Fruit fly (Drosophila melanogaster) whole organism, prepupa: ENCODE data around the gene CG42487.

ENCODE experiments used
- Blimp-1 ChIP-seq: fragments of 200-800 bp; sonication (Bioruptor generic); optimal IDR thresholded peaks from 3 replicates; lab custom pipeline; 2017; ENCODE audit warnings: missing biosample characterization, missing genetic modification characterization, mild to moderate bottlenecking, moderate library complexity, missing genetic modification reagents
- CG10631 ChIP-seq: fragments of 200-800 bp; sonication (Bioruptor generic); optimal IDR thresholded peaks from 2 replicates; lab custom pipeline; 2016; ENCODE audit warnings: missing biosample characterization, missing genetic modification characterization
- CG10669 ChIP-seq: fragments of 200-800 bp; sonication (Bioruptor generic); optimal IDR thresholded peaks from 3 replicates; lab custom pipeline; 2018; ENCODE audit warnings: missing biosample characterization, mild to moderate bottlenecking, missing genetic modification characterization, moderate library complexity
- CG11294 ChIP-seq: fragments of 200-800 bp; sonication (Bioruptor generic); IDR thresholded peaks from 2 replicates; pipeline ENCODE4 v1.3.6; 2022; ENCODE audit warnings: missing biosample characterization, missing genetic modification characterization
- CG11902 ChIP-seq: fragments of 200-800 bp; sonication (Bioruptor generic); optimal IDR thresholded peaks from 3 replicates; lab custom pipeline; 2016; ENCODE audit warnings: missing biosample characterization, missing genetic modification characterization
- CG15336 ChIP-seq: fragments of 200-800 bp; sonication (Bioruptor generic); IDR thresholded peaks from 2 replicates; pipeline ENCODE4 v1.3.6; 2022; ENCODE audit warnings: missing biosample characterization, missing genetic modification characterization
- CG1621 ChIP-seq: fragments of 200-800 bp; sonication (Bioruptor generic); optimal IDR thresholded peaks from 3 replicates; lab custom pipeline; 2018; ENCODE audit warnings: missing biosample characterization, mild to moderate bottlenecking, missing genetic modification characterization
- CG16779 ChIP-seq: fragments of 200-800 bp; sonication (Bioruptor generic); optimal IDR thresholded peaks from 3 replicates; lab custom pipeline; 2017; ENCODE audit warnings: missing biosample characterization, mild to moderate bottlenecking, missing genetic modification characterization
- CG3032 ChIP-seq: fragments of 200-800 bp; optimal IDR thresholded peaks from 2 replicates; lab custom pipeline; 2019; ENCODE audit warnings: missing biosample characterization, mild to moderate bottlenecking, missing genetic modification characterization, moderate library complexity
- CG31627 ChIP-seq: fragments of 200-800 bp; sonication (Bioruptor generic); optimal IDR thresholded peaks from 3 replicates; lab custom pipeline; 2016; ENCODE audit warnings: missing biosample characterization, missing genetic modification characterization
- CG32006 ChIP-seq: fragments of 200-800 bp; sonication (Bioruptor generic); optimal IDR thresholded peaks from 3 replicates; lab custom pipeline; 2017; ENCODE audit warnings: missing biosample characterization, mild to moderate bottlenecking, missing genetic modification characterization
- CG34406 ChIP-seq: fragments of 200-800 bp; sonication (Bioruptor generic); optimal IDR thresholded peaks from 3 replicates; lab custom pipeline; 2016; ENCODE audit warnings: missing biosample characterization, missing genetic modification characterization
- CG3919 ChIP-seq: fragments of 200-800 bp; sonication (Bioruptor generic); optimal IDR thresholded peaks from 3 replicates; lab custom pipeline; 2016; ENCODE audit warnings: missing biosample characterization, missing genetic modification characterization
- CG4318 ChIP-seq: fragments of 200-800 bp; sonication (Bioruptor generic); optimal IDR thresholded peaks from 3 replicates; lab custom pipeline; 2017; ENCODE audit warnings: missing biosample characterization, mild to moderate bottlenecking, missing genetic modification characterization
- CG6163 ChIP-seq: fragments of 200-800 bp; sonication (Bioruptor generic); IDR thresholded peaks from 3 replicates; pipeline ENCODE4 v1.3.6; 2022; ENCODE audit warnings: missing biosample characterization, missing genetic modification characterization
- CG6792 ChIP-seq: fragments of 200-800 bp; sonication (Bioruptor generic); optimal IDR thresholded peaks from 3 replicates; lab custom pipeline; 2016; ENCODE audit warnings: missing biosample characterization, missing genetic modification characterization
- CG6854 ChIP-seq: fragments of 200-800 bp; sonication (Bioruptor generic); optimal IDR thresholded peaks from 2 replicates; lab custom pipeline; 2017; ENCODE audit warnings: missing biosample characterization, mild to moderate bottlenecking, missing genetic modification characterization
- CG7368 ChIP-seq: fragments of 200-800 bp; sonication (Bioruptor generic); optimal IDR thresholded peaks from 3 replicates; lab custom pipeline; 2016; ENCODE audit warnings: missing biosample characterization, missing genetic modification characterization
- CG8119 ChIP-seq: fragments of 200-800 bp; sonication (Bioruptor generic); IDR thresholded peaks from 3 replicates; pipeline ENCODE4 v1.3.6; 2022; ENCODE audit warnings: missing biosample characterization, missing genetic modification characterization
- CG8319 ChIP-seq: fragments of 200-800 bp; sonication (Bioruptor generic); optimal IDR thresholded peaks from 3 replicates; lab custom pipeline; 2016; ENCODE audit warnings: missing biosample characterization, missing genetic modification characterization
- CG8632 ChIP-seq: fragments of 200-800 bp; sonication (Bioruptor generic); optimal IDR thresholded peaks from 3 replicates; lab custom pipeline; 2016; ENCODE audit warnings: missing biosample characterization, missing genetic modification characterization
- CG9139 ChIP-seq: fragments of 200-800 bp; sonication (Bioruptor generic); optimal IDR thresholded peaks from 3 replicates; lab custom pipeline; 2017; ENCODE audit warnings: missing biosample characterization, mild to moderate bottlenecking, missing genetic modification characterization
- Eip75B ChIP-seq: fragments of 200-800 bp; sonication (Bioruptor generic); optimal IDR thresholded peaks from 3 replicates; lab custom pipeline; 2016; ENCODE audit warnings: missing biosample characterization, missing genetic modification characterization
- Ets21C ChIP-seq: fragments of 200-800 bp; sonication (Bioruptor generic); optimal IDR thresholded peaks from 3 replicates; lab custom pipeline; 2016; ENCODE audit warnings: missing biosample characterization, missing genetic modification characterization
- Ets96B ChIP-seq: fragments of 200-800 bp; optimal IDR thresholded peaks from 2 replicates; lab custom pipeline; 2019; ENCODE audit warnings: missing biosample characterization, mild to moderate bottlenecking, missing genetic modification characterization, moderate library complexity
- Gug ChIP-seq: fragments of 200-800 bp; sonication (Bioruptor generic); IDR thresholded peaks from 2 replicates; pipeline ENCODE4 v1.3.6; 2022; ENCODE audit warnings: missing biosample characterization, missing genetic modification characterization
- Hr39 ChIP-seq: fragments of 200-800 bp; sonication (Bioruptor generic); optimal IDR thresholded peaks from 2 replicates; lab custom pipeline; 2016; ENCODE audit warnings: missing biosample characterization, missing genetic modification characterization
- Hr4 ChIP-seq: fragments of 200-800 bp; sonication (Bioruptor generic); optimal IDR thresholded peaks from 3 replicates; lab custom pipeline; 2016; ENCODE audit warnings: missing biosample characterization, missing genetic modification characterization
- Lpt ChIP-seq: fragments of 200-800 bp; sonication (Bioruptor generic); optimal IDR thresholded peaks from 3 replicates; lab custom pipeline; 2016; ENCODE audit warnings: missing biosample characterization, missing genetic modification characterization
- Sox102F ChIP-seq: fragments of 200-800 bp; sonication (Bioruptor generic); optimal IDR thresholded peaks from 2 replicates; lab custom pipeline; 2016; ENCODE audit warnings: missing biosample characterization, mild to moderate bottlenecking, missing genetic modification characterization
- Sox14 ChIP-seq: fragments of 200-800 bp; sonication (Bioruptor generic); optimal IDR thresholded peaks from 3 replicates; lab custom pipeline; 2016; ENCODE audit warnings: missing biosample characterization, missing genetic modification characterization
- achi ChIP-seq: fragments of 200-800 bp; sonication (Bioruptor generic); optimal IDR thresholded peaks from 3 replicates; lab custom pipeline; 2016; ENCODE audit warnings: missing biosample characterization, missing genetic modification characterization
- acj6 ChIP-seq: fragments of 200-800 bp; sonication (Bioruptor generic); optimal IDR thresholded peaks from 3 replicates; lab custom pipeline; 2016; ENCODE audit warnings: missing biosample characterization, missing genetic modification characterization
- dac ChIP-seq: fragments of 200-800 bp; sonication (Bioruptor generic); optimal IDR thresholded peaks from 2 replicates; lab custom pipeline; 2017; ENCODE audit warnings: missing biosample characterization, mild to moderate bottlenecking, missing genetic modification characterization
- dsx ChIP-seq: fragments of 200-800 bp; optimal IDR thresholded peaks from 3 replicates; lab custom pipeline; 2019; ENCODE audit warnings: missing biosample characterization, mild to moderate bottlenecking, missing genetic modification characterization, moderate library complexity; ENCODE audit not compliant: poor library complexity, severe bottlenecking
- eg ChIP-seq: fragments of 200-800 bp; sonication (Bioruptor generic); IDR thresholded peaks from 3 replicates; pipeline ENCODE4 v1.3.6; 2022; ENCODE audit warnings: missing biosample characterization, missing genetic modification characterization
- esn ChIP-seq: fragments of 200-800 bp; sonication (Bioruptor generic); optimal IDR thresholded peaks from 2 replicates; lab custom pipeline; 2016; ENCODE audit warnings: missing biosample characterization, mild to moderate bottlenecking, missing genetic modification characterization, moderate library complexity
- fd85E ChIP-seq: fragments of 200-800 bp; sonication (Bioruptor generic); optimal IDR thresholded peaks from 3 replicates; lab custom pipeline; 2016; ENCODE audit warnings: missing biosample characterization, missing genetic modification characterization
- fkh ChIP-seq: fragments of 200-800 bp; sonication (Bioruptor generic); optimal IDR thresholded peaks from 3 replicates; lab custom pipeline; 2017; ENCODE audit warnings: missing biosample characterization, mild to moderate bottlenecking, missing genetic modification characterization, moderate library complexity
- lz ChIP-seq: fragments of 200-800 bp; sonication (Bioruptor generic); optimal IDR thresholded peaks from 3 replicates; lab custom pipeline; 2016; ENCODE audit warnings: missing biosample characterization, missing genetic modification characterization
- net ChIP-seq: fragments of 200-800 bp; sonication (Bioruptor generic); optimal IDR thresholded peaks from 3 replicates; lab custom pipeline; 2016; ENCODE audit warnings: missing biosample characterization, missing genetic modification characterization
- pdm3 ChIP-seq: fragments of 200-800 bp; sonication (Bioruptor generic); optimal IDR thresholded peaks from 3 replicates; lab custom pipeline; 2016; ENCODE audit warnings: missing biosample characterization, missing genetic modification characterization
- spab ChIP-seq: fragments of 200-800 bp; sonication (Bioruptor generic); optimal IDR thresholded peaks from 2 replicates; lab custom pipeline; 2017; ENCODE audit warnings: missing biosample characterization, mild to moderate bottlenecking, missing genetic modification characterization, missing genetic modification reagents
- ss ChIP-seq, 2 experiments: fragments of 200-800 bp; sonication (Bioruptor generic); optimal IDR thresholded peaks; 2 replicates in 1 of 2; 3 replicates in 1 of 2; lab custom pipeline; 2017 to 2018; ENCODE audit warnings: mild to moderate bottlenecking in 2 of 2, missing biosample characterization in 2 of 2, missing genetic modification characterization in 2 of 2, moderate library complexity in 1 of 2
- svp ChIP-seq: fragments of 200-800 bp; sonication (Bioruptor generic); peaks from one replicate; lab custom pipeline; 2016; ENCODE audit warnings: missing biosample characterization, missing genetic modification characterization
- topi ChIP-seq: fragments of 200-800 bp; sonication (Bioruptor generic); optimal IDR thresholded peaks from 3 replicates; lab custom pipeline; 2016; ENCODE audit warnings: missing biosample characterization, missing genetic modification characterization
- vri ChIP-seq: fragments of 200-800 bp; sonication (Bioruptor generic); optimal IDR thresholded peaks from 3 replicates; lab custom pipeline; 2016; ENCODE audit warnings: missing biosample characterization, mild to moderate bottlenecking, missing genetic modification characterization

Gene CG42487

DNA sequence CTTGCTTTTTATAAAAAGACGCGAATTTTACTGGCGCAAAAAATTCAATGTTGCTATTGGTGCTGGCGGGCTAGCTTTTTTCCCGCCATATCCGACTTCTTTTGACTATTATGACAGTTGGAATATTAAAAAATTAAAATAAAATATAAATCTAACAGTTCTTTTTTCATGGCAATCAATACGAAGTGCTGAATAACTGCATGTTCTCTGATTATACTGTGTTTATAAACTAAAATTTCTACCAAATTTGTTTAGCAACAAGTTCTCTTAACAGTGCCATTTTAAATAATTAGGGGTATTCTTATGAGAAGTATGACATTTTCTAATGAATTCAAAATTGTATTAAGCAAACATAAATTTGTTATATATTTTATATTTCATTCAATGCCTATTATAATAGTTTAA is 39.7 kb downstream of the CG42487 start, which contains the start of gene Boh1 (continued):
- no peak for TF ChIP-seq ss (GFP tag; optimal IDR thresholded peaks at IDR 0.05; lab: Kevin White, UChicago)
- no peak for TF ChIP-seq vri (GFP tag; lab: Kevin White, UChicago)
- TF ChIP-seq lz (GFP tag; lab: Kevin White, UChicago): peak; percentile 19
- peak; percentile 1 for TF ChIP-seq Sox102F (GFP tag; lab: Kevin White, UChicago)
- no peak for TF ChIP-seq Hr4 (GFP tag; lab: Kevin White, UChicago)
- TF ChIP-seq svp: peak; percentile 69
- no peak for TF ChIP-seq fd85E (GFP tag; lab: Kevin White, UChicago)
- TF ChIP-seq Ets21C: no peak
- no peak for TF ChIP-seq CG11902 (GFP tag; lab: Kevin White, UChicago)
- no peak for TF ChIP-seq spab
- TF ChIP-seq dsx: peak; percentile 66
- no peak for TF ChIP-seq CG8632
- peak; percentile 23 for TF ChIP-seq pdm3 (GFP tag; lab: Kevin White, UChicago)
- TF ChIP-seq CG4318 (GFP tag; lab: Kevin White, UChicago): no peak
- TF ChIP-seq Sox14 (GFP tag; lab: Kevin White, UChicago): no peak
- no peak for TF ChIP-seq dac (GFP tag; lab: Kevin White, UChicago)
- TF ChIP-seq net: no peak
- TF ChIP-seq CG1621: no peak
- no peak for TF ChIP-seq Eip75B (GFP tag; lab: Kevin White, UChicago)
- TF ChIP-seq Lpt (GFP tag; lab: Kevin White, UChicago): no peak
- TF ChIP-seq CG10669 (GFP tag; lab: Kevin White, UChicago): no peak
- TF ChIP-seq Ets96B (tag; lab: Kevin White, UChicago): no peak
- 0 out of 3 replicates have a peak, but pooled peaks have one; percentile 17 for TF ChIP-seq eg (GFP tag; lab: Robert Waterston, UW)
- TF ChIP-seq CG11294 (GFP tag; lab: Robert Waterston, UW): no peak
- peak; percentile 13 for TF ChIP-seq CG10631 (GFP tag; lab: Kevin White, UChicago)
- TF ChIP-seq, all 60 proteins: peak for 21

DNA sequence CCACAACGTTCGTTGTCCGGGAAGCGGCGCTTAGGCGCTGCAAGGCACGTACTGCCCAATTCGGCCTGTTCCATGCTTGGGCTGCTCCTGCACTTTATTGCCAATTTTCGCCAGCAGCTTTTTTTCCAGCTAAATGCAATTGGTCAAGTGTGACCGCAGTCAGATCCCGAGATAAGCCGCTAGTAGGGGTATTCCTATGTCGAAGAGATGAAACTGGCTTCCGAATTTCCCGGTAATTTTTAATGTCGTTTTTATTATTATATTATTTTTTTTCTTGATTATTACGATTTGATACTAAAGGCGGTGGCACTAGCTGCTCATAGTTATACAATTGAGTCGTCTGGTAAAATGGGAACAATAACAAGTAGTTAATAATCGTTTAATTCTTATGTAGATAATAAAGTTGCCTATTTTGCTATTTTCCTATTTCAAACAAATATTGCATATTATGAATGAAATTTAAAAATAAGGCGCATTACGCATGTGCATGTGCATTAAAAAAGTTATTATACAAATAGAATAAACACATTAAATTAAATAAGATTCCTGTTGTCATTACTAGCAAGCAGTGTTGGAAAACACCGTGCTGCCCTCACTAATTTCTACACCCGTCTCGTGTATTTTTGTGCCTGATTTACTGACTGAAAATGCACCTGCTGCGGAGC is 42.6 kb downstream of the CG42487 start, which contains the start of the genes CG5003 and mRpS22:
Gene CG5003, minus strand, starts transcription at position 162 of the 665 bp plus-strand sequence.
Gene mRpS22, plus strand, starts transcription at position 554 of the 665 bp plus-strand sequence.
- TF ChIP-seq CG15336 (GFP tag; lab: Robert Waterston, UW) (no peak), Ets21C (peak; percentile 54), CG8119 (GFP tag; lab: Robert Waterston, UW) (no peak), CG34406 (GFP tag; lab: Kevin White, UChicago) (peak; percentile 53), Hr4 (GFP tag; lab: Kevin White, UChicago) (peak; percentile 67), CG31627 (GFP tag; lab: Kevin White, UChicago) (peak; percentile 65), eg (GFP tag; lab: Robert Waterston, UW) (0 out of 3 replicates have a peak, but pooled peaks have one; percentile 50), esn (GFP tag; lab: Kevin White, UChicago) (peak; percentile 74), CG32006 (peak; percentile 66), CG8319 (GFP tag; lab: Kevin White, UChicago) (peak; percentile 12), dsx (no peak), CG6163 (GFP tag; lab: Robert Waterston, UW) (0 out of 3 replicates have a peak, but pooled peaks have one; percentile 37), net (peak; percentile 39), CG7368 (GFP tag; lab: Kevin White, UChicago) (peak; percentile 33), fkh (GFP tag; lab: Kevin White, UChicago) (peak; percentile 51), Hr39 (GFP tag; lab: Kevin White, UChicago) (peak; percentile 54), CG9139 (GFP tag; lab: Kevin White, UChicago) (no peak), CG6792 (GFP tag; lab: Kevin White, UChicago) (peak; percentile 29), Gug (GFP tag; lab: Robert Waterston, UW) (peak; percentile 31; the same call in 1 of the 2 replicates), dac (GFP tag; lab: Kevin White, UChicago) (no peak), CG3032 (peak; percentile 61), lz (GFP tag; lab: Kevin White, UChicago) (peak; percentile 59), acj6 (GFP tag; lab: Kevin White, UChicago) (peak; percentile 58), Sox102F (GFP tag; lab: Kevin White, UChicago) (peak; percentile 46), CG16779 (tag; lab: Kevin White, UChicago) (no peak), vri (GFP tag; lab: Kevin White, UChicago) (no peak), CG3919 (GFP tag; lab: Kevin White, UChicago) (peak; percentile 66), svp (peak; percentile 64), CG6854 (GFP tag; lab: Kevin White, UChicago) (no peak), topi (GFP tag; lab: Kevin White, UChicago) (peak; percentile 59), achi (peak; percentile 57), Blimp-1 (GFP tag; lab: Kevin White, UChicago) (no peak), ss (GFP tag; optimal IDR thresholded peaks at IDR 0.05; lab: Kevin White, UChicago) (peak in 1 of 2 experiments; percentile 52), CG11294 (GFP tag; lab: Robert Waterston, UW) (no peak; the same call in 1 of the 2 replicates)
